Fruit fly (Drosophila melanogaster) whole organism: ENCODE data around the gene CG14269.

Experiments used
- CG8478 ChIP-seq: fragments of >200 bp; optimal IDR thresholded peaks from 2 replicates; lab custom pipeline; 2018; ENCODE audit warnings: inconsistent platforms
- Dll ChIP-seq: fragments of >200 bp; optimal IDR thresholded peaks from 2 replicates; lab custom pipeline; 2017
- EcR ChIP-seq, 2 experiments: fragments of >200 bp; optimal IDR thresholded peaks; 2 replicates each; lab custom pipeline; 2017; ENCODE audit warnings: missing biosample characterization in 2 of 2, missing genetic modification characterization in 2 of 2, missing genetic modification reagents in 2 of 2
- pan ChIP-seq: fragments of >200 bp; optimal IDR thresholded peaks from 2 replicates; lab custom pipeline; 2017
- psq ChIP-seq: fragments of >200 bp; optimal IDR thresholded peaks from 2 replicates; lab custom pipeline; 2017
- usp ChIP-seq: fragments of >200 bp; optimal IDR thresholded peaks from 2 replicates; lab custom pipeline; 2017; ENCODE audit warnings: missing biosample characterization, missing genetic modification characterization, mixed read lengths

Gene CG14269

dm6 chrX:3446157-3446556, 10.6 kb upstream of the CG14269 start:
- TF ChIP-seq EcR (GFP tag; optimal IDR thresholded peaks at IDR 0.05; lab: Kevin White, UChicago) = no peak
- TF ChIP-seq usp = no peak
- TF ChIP-seq psq = no peak
- TF ChIP-seq CG8478 (lab: Kevin White, UChicago) = no peak
- TF ChIP-seq pan (lab: Kevin White, UChicago) = no peak
- TF ChIP-seq Dll (lab: Kevin White, UChicago) = no peak

dm6 chrX:3444800-3445199, 9.2 kb upstream of the CG14269 start:
- no peak for TF ChIP-seq CG8478 (lab: Kevin White, UChicago)
- no peak for TF ChIP-seq psq
- no peak for TF ChIP-seq Dll (lab: Kevin White, UChicago)
- TF ChIP-seq pan (lab: Kevin White, UChicago) = no peak
- TF ChIP-seq usp = no peak
- TF ChIP-seq EcR (GFP tag; optimal IDR thresholded peaks at IDR 0.05; lab: Kevin White, UChicago) = no peak

DNA sequence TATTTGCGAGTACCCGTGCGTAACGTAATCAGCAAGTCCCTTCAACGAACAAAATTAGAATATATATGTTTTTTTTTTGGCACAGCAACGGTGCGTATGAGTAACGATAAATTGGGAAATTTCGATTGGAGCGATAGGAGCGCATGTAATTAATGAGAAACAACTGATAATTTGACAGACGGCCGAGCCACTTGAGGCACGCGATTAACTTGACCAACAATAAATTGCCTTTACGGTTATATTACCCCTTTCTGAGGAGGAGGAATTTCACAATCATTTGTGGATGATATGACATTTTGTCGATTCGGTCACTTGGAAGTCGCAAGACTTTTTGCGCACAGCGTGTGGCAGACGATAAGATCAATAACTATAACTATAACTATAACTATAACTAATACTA, 8.3 kb upstream of the CG14269 start:
- no peak for TF ChIP-seq psq
- TF ChIP-seq usp = no peak
- TF ChIP-seq Dll (lab: Kevin White, UChicago) = no peak
- no peak for TF ChIP-seq EcR (GFP tag; optimal IDR thresholded peaks at IDR 0.05; lab: Kevin White, UChicago)
- no peak for TF ChIP-seq pan (lab: Kevin White, UChicago)
- TF ChIP-seq CG8478 (lab: Kevin White, UChicago) = no peak

dm6 chrX:3442543-3443207, 7.1 kb upstream of the CG14269 start:
- no peak for TF ChIP-seq EcR (GFP tag; optimal IDR thresholded peaks at IDR 0.05; lab: Kevin White, UChicago)
- no peak for TF ChIP-seq usp
- no peak for TF ChIP-seq CG8478 (lab: Kevin White, UChicago)

DNA sequence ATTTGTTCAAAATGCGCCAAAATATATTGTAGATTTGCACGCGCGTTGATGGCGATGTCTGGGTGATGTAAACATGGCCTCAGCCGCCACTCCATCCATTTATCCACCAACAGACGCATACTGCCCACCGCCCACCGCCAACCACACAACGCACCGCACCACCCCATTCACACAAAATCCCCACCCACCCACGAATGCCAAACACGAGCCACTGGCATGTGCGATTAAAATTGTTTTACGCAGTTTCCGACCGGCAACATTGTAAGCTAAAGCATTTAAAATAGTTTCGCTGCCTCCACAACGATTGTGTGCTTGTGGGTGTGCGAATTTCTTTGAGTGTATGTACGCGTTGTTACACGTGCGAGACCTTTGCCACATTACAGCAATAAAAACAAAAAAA, 4.9 kb upstream of the CG14269 start:
- TF ChIP-seq pan (lab: Kevin White, UChicago) = no peak
- no peak for TF ChIP-seq usp
- TF ChIP-seq Dll (lab: Kevin White, UChicago) = no peak
- no peak for TF ChIP-seq CG8478 (lab: Kevin White, UChicago)
- TF ChIP-seq psq = no peak
- TF ChIP-seq EcR (GFP tag; optimal IDR thresholded peaks at IDR 0.05; lab: Kevin White, UChicago) = no peak

DNA sequence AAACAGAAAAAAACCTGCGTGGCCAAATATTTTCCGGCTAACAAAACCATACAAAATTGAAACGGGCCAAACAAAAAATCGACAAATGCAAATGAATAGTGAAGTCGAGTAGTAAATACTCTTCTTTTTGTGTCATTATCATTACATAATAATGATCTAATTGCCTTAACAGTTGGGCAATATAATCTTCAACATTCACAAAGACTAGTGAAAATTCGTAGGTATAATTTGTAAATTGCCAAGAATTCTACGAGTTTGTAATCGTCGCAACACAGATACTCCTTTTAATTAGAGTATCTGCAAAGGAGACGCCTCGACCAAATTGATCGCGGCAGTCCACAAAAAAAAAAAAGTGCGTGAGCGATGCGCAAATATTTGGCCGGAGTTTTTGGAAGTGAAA, 1.9 kb upstream of the CG14269 start:
- TF ChIP-seq psq (no peak), Dll (lab: Kevin White, UChicago) (no peak), CG8478 (lab: Kevin White, UChicago) (no peak), EcR (GFP tag; optimal IDR thresholded peaks at IDR 0.05; lab: Kevin White, UChicago) (no peak), pan (lab: Kevin White, UChicago) (no peak), usp (no peak)

- TF ChIP-seq CG8478 (lab: Kevin White, UChicago) (no peak), EcR (GFP tag; optimal IDR thresholded peaks at IDR 0.05; lab: Kevin White, UChicago) (no peak), usp (no peak), Dll (lab: Kevin White, UChicago) (no peak)
Observed at dm6 chrX:3436183-3436582, 576 bp upstream of the CG14269 start.

dm6 chrX:3433646-3434097, 1.9 kb downstream of the CG14269 start:
- TF ChIP-seq psq (no peak), CG8478 (lab: Kevin White, UChicago) (no peak), pan (lab: Kevin White, UChicago) (peak; percentile 96)

DNA sequence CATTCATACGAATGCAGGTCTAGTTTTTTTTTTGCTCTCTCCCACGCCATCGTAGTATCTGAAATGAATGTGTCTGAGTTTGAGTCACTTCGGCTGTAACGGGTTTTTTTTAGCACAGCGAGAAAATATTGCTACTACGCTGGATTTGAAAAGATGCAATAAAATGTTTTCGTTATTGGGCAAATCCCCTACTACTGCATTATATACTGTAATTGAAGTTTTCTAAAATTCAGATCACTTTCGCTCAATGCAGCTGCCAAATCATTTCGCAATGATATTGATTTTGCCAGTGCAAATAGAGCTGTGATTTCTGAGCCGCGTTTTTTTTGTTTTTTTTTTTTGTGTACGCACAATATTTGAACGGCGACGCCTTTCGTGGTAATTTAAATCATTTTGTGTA, 2.7 kb downstream of the CG14269 start:
- TF ChIP-seq usp (no peak), Dll (lab: Kevin White, UChicago) (no peak), CG8478 (lab: Kevin White, UChicago) (no peak), pan (lab: Kevin White, UChicago) (no peak), psq (no peak), EcR (GFP tag; optimal IDR thresholded peaks at IDR 0.05; lab: Kevin White, UChicago) (no peak)

DNA sequence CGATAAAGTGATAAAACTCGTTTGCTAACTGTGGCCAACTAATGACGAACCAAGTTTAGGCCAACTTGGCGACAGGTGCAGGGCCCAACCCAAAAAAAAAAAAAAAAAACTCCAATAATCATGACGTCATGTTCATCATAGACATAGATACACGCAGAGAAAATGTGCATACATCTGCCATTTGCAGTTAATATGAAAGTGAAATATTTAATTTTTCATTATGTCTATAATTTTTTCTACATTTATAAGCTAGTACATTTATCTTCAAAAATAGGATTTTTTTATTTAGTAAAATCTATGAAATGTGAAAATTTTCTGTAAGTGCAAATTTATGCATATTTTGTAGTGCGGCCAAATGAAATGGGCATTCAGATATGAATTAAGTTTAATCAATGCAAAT, 4.0 kb downstream of the CG14269 start:
- TF ChIP-seq usp (no peak), Dll (lab: Kevin White, UChicago) (no peak), CG8478 (lab: Kevin White, UChicago) (no peak), psq (no peak), pan (lab: Kevin White, UChicago) (no peak), EcR (GFP tag; optimal IDR thresholded peaks at IDR 0.05; lab: Kevin White, UChicago) (no peak)

- TF ChIP-seq pan (lab: Kevin White, UChicago) (no peak), psq (no peak), Dll (lab: Kevin White, UChicago) (no peak)
Observed at dm6 chrX:3429952-3430351, 5.7 kb downstream of the CG14269 start.

DNA sequence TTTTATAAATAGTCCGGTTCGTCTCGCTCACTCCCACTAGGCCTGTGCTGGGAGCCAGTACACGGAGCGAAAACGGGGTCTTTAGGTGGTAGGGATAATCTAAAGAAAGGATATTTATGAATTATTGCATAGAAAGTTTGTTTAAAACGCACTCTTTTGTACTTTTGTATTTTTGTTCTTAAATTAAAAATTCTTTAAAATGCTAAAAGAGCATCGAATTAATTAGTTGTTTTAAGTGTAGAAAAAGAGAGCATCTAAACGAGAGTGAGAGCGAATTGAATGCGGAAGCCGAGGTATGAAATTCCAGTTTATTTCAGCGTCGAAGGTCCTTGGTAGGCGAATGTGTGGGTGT, 8.0 kb downstream of the CG14269 start:
- TF ChIP-seq EcR (GFP tag; optimal IDR thresholded peaks at IDR 0.05; lab: Kevin White, UChicago) (no peak), CG8478 (lab: Kevin White, UChicago) (no peak), psq (no peak), pan (lab: Kevin White, UChicago) (no peak), usp (no peak), Dll (lab: Kevin White, UChicago) (no peak)
